Worm (Caenorhabditis elegans): ENCODE results near the gene eif-1.

ce11 chrII:4998657-4999056 lies 5.3 kb upstream of the eif-1 start, which contains the start of gene F59A6.11:
- TF ChIP-seq ztf-23 (GFP tag; IDR thresholded peaks at IDR 0.05) (no peak), flt-1 (GFP tag; IDR thresholded peaks at IDR 0.05) (no peak), cog-1 (tag; optimal IDR thresholded peaks at IDR 0.05) (no peak), med-1 (GFP tag; optimal IDR thresholded peaks at IDR 0.05; ENCODE audit: insufficient read depth) (no peak), T22C8.4 (GFP tag; IDR thresholded peaks at IDR 0.05) (no peak), ztf-29 (GFP tag; IDR thresholded peaks at IDR 0.05) (no peak), ref-1 (GFP tag; conservative IDR thresholded peaks at IDR 0.05) (no peak), tab-1 (GFP tag; IDR thresholded peaks at IDR 0.05) (no peak)

All from whole organism, midembryonic.